Worm (Caenorhabditis elegans) whole organism, L4 larva: Measurements from ENCODE around the gene F35D2.2.

Source experiments
- Y48G9A.11 ChIP-seq: fragments of 200-800 bp; sonication (Bioruptor generic); IDR thresholded peaks from 2 replicates; pipeline ENCODE4 v1.3.6; 2022; ENCODE audit warnings: missing genetic modification reagents, missing genetic modification characterization, missing compliant biosample characterization
- ama-1 ChIP-seq: fragments of 150-350 bp; optimal IDR thresholded peaks from 2 replicates; lab custom pipeline; 2014; ENCODE audit warnings: inconsistent platforms, mixed read lengths
- dpl-1 ChIP-seq: fragments of 150-350 bp; optimal IDR thresholded peaks from 2 replicates; lab custom pipeline; 2014; ENCODE audit warnings: missing biosample characterization, missing genetic modification reagents, missing genetic modification characterization
- nhr-237 ChIP-seq: sonication (generic microtip); optimal IDR thresholded peaks from 2 replicates; lab custom pipeline; 2017; ENCODE audit warnings: missing biosample characterization, missing genetic modification characterization
- nhr-25 ChIP-seq: sonication (generic microtip); optimal IDR thresholded peaks from 2 replicates; lab custom pipeline; 2017; ENCODE audit warnings: missing genetic modification characterization, mild to moderate bottlenecking, missing compliant biosample characterization, antibody characterized with exemption, moderate library complexity, borderline replicate concordance; ENCODE audit not compliant: insufficient read depth
- unc-39 ChIP-seq: sonication (generic microtip); optimal IDR thresholded peaks from 2 replicates; lab custom pipeline; 2017; ENCODE audit warnings: missing biosample characterization, missing genetic modification characterization

DNA sequence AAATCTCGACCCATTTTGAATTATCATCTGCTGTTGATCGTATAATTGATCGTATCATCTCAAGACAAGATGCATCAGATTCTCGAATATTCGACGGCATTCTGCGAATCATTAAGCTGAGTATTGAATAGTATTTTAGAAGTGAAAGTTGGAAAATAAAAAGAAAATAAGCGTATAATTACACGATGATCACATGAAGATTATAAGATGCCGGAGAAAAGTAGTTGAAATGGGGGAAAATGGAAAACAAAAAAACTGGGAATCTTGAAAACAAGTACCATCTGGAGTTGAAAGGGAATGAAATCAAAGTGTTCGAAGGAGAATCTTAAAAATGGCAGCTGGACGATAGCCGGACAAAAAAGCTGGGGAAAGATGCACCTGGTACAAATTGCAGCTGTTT lies 46.2 kb downstream of the F35D2.2 start, which contains the start of gene R07G3.8:
- TF ChIP-seq dpl-1 (GFP tag; lab: Kevin White, UChicago) = no peak
- TF ChIP-seq nhr-25 (tag; lab: Kevin White, UChicago) = no peak
- no peak for TF ChIP-seq nhr-237 (tag; lab: Kevin White, UChicago)
- no peak for TF ChIP-seq ama-1 (lab: Kevin White, UChicago)
- TF ChIP-seq Y48G9A.11 (GFP tag; lab: Robert Waterston, UW) = no peak
- no peak for TF ChIP-seq unc-39 (tag; lab: Kevin White, UChicago)
